Worm (Caenorhabditis elegans) whole organism, young adult: ENCODE measurements around the gene F52G3.7.

Source experiments
- B0035.1 ChIP-seq: sonication (generic microtip); optimal IDR thresholded peaks from 2 replicates; lab custom pipeline; 2016; ENCODE audit warnings: missing genetic modification characterization, mild to moderate bottlenecking, missing compliant biosample characterization, missing genotype, missing genetic modification reagents
- B0261.1 ChIP-seq: sonication (generic microtip); optimal IDR thresholded peaks from 2 replicates; lab custom pipeline; 2016; ENCODE audit warnings: mild to moderate bottlenecking, missing genetic modification characterization, moderate library complexity, missing compliant biosample characterization
- B0336.3 ChIP-seq: fragments of 200-800 bp; sonication (Bioruptor generic); IDR thresholded peaks from 2 replicates; pipeline ENCODE4 v1.3.6; 2022; ENCODE audit warnings: missing genetic modification characterization, missing compliant biosample characterization
- F23B12.7 ChIP-seq: sonication (generic microtip); optimal IDR thresholded peaks from 2 replicates; lab custom pipeline; 2017; ENCODE audit warnings: missing genetic modification characterization, mild to moderate bottlenecking, missing compliant biosample characterization, antibody characterized with exemption, moderate library complexity; ENCODE audit not compliant: insufficient read depth
- F39B2.1 ChIP-seq: fragments of 200-800 bp; sonication (Bioruptor generic); IDR thresholded peaks from 2 replicates; pipeline ENCODE4 v1.3.6; 2022; ENCODE audit warnings: missing genetic modification reagents, missing genetic modification characterization, missing compliant biosample characterization
- F52B5.7 ChIP-seq: sonication (generic microtip); optimal IDR thresholded peaks from 2 replicates; lab custom pipeline; 2016; ENCODE audit warnings: mild to moderate bottlenecking, missing genetic modification characterization, missing compliant biosample characterization
- F57A8.1 ChIP-seq: fragments of 200-800 bp; sonication (Bioruptor generic); optimal IDR thresholded peaks from 2 replicates; lab custom pipeline; 2018; ENCODE audit warnings: mild to moderate bottlenecking, missing genetic modification characterization, moderate library complexity, missing compliant biosample characterization
- F57C9.4 ChIP-seq: sonication (generic microtip); optimal IDR thresholded peaks from 2 replicates; lab custom pipeline; 2017; ENCODE audit warnings: mild to moderate bottlenecking, missing genetic modification characterization, missing compliant biosample characterization
- K12H6.12 ChIP-seq: fragments of 200-800 bp; sonication (Bioruptor generic); optimal IDR thresholded peaks from 2 replicates; lab custom pipeline; 2018; ENCODE audit warnings: mild to moderate bottlenecking, missing genetic modification characterization, missing compliant biosample characterization
- Y95B8A.8 ChIP-seq: fragments of 200-800 bp; sonication (Bioruptor generic); IDR thresholded peaks from 2 replicates; pipeline ENCODE4 v1.3.6; 2022; ENCODE audit warnings: missing genetic modification reagents, missing genetic modification characterization, missing compliant biosample characterization
- akir-1 ChIP-seq: fragments of 200-800 bp; sonication (Bioruptor generic); optimal IDR thresholded peaks from 2 replicates; lab custom pipeline; 2018; ENCODE audit warnings: mild to moderate bottlenecking, missing genetic modification characterization, moderate library complexity, missing compliant biosample characterization
- aptf-2 ChIP-seq: fragments of 200-800 bp; sonication (Bioruptor generic); conservative IDR thresholded peaks from 2 replicates; pipeline ENCODE4 v1.3.6; 2022; ENCODE audit warnings: missing genetic modification reagents, missing genetic modification characterization, missing compliant biosample characterization
- atf-7 ChIP-seq: sonication (generic microtip); optimal IDR thresholded peaks from 2 replicates; lab custom pipeline; 2017; ENCODE audit warnings: mild to moderate bottlenecking, missing genetic modification characterization, missing compliant biosample characterization
- attf-3 ChIP-seq: fragments of 200-800 bp; sonication (Bioruptor generic); conservative IDR thresholded peaks from 2 replicates; pipeline ENCODE4 v1.3.6; 2022; ENCODE audit warnings: missing genetic modification reagents, missing genetic modification characterization, missing compliant biosample characterization
- attf-6 ChIP-seq: fragments of 200-800 bp; sonication (Bioruptor generic); IDR thresholded peaks from 2 replicates; pipeline ENCODE4 v1.3.6; 2022; ENCODE audit warnings: missing genetic modification reagents, missing genetic modification characterization, missing compliant biosample characterization
- cebp-1 ChIP-seq, 2 experiments: fragments of 200-800 bp in 1 of 2; sonication (Bioruptor generic) in 1 of 2; sonication (generic microtip) in 1 of 2; IDR thresholded peaks in 1 of 2; optimal IDR thresholded peaks in 1 of 2; 2 replicates each; pipeline versions ENCODE4 v1.3.6 to Lab custom; 2017 to 2022; ENCODE audit warnings: missing compliant biosample characterization in 2 of 2, missing genetic modification characterization in 2 of 2, mild to moderate bottlenecking in 1 of 2, missing genetic modification reagents in 1 of 2, moderate library complexity in 1 of 2
- cebp-2 ChIP-seq: fragments of 200-800 bp; sonication (Bioruptor generic); IDR thresholded peaks from 2 replicates; pipeline ENCODE4 v1.3.6; 2022; ENCODE audit warnings: missing genetic modification characterization, missing compliant biosample characterization
- ceh-58 ChIP-seq: fragments of 200-800 bp; sonication (Bioruptor generic); IDR thresholded peaks from 2 replicates; pipeline ENCODE4 v1.3.6; 2022; ENCODE audit warnings: missing genetic modification characterization, missing compliant biosample characterization
- ceh-79 ChIP-seq: sonication (generic microtip); optimal IDR thresholded peaks from 2 replicates; lab custom pipeline; 2017; ENCODE audit warnings: mild to moderate bottlenecking, missing genetic modification characterization, missing compliant biosample characterization
- die-1 ChIP-seq: sonication (generic microtip); optimal IDR thresholded peaks from 2 replicates; lab custom pipeline; 2016; ENCODE audit warnings: missing genotype, mild to moderate bottlenecking, missing genetic modification characterization, missing compliant biosample characterization
- dox-1 ChIP-seq: fragments of 200-800 bp; sonication (Bioruptor generic); IDR thresholded peaks from 2 replicates; pipeline ENCODE4 v1.3.6; 2022; ENCODE audit warnings: missing genetic modification reagents, missing genetic modification characterization, missing compliant biosample characterization
- egl-44 ChIP-seq: fragments of 200-800 bp; sonication (Bioruptor generic); IDR thresholded peaks from 2 replicates; pipeline ENCODE4 v1.3.6; 2022; ENCODE audit warnings: missing genetic modification reagents, missing genetic modification characterization, missing compliant biosample characterization
- fkh-3 ChIP-seq: sonication (generic microtip); optimal IDR thresholded peaks from 2 replicates; lab custom pipeline; 2016; ENCODE audit warnings: mild to moderate bottlenecking, missing genetic modification characterization, missing compliant biosample characterization
- gei-17 ChIP-seq: fragments of 200-800 bp; sonication (Bioruptor generic); optimal IDR thresholded peaks from 2 replicates; lab custom pipeline; 2018; ENCODE audit warnings: mild to moderate bottlenecking, missing genetic modification characterization, missing compliant biosample characterization
- him-1 ChIP-seq: sonication (generic microtip); optimal IDR thresholded peaks from 2 replicates; lab custom pipeline; 2016; ENCODE audit warnings: missing genotype, missing genetic modification reagents, missing genetic modification characterization, missing compliant biosample characterization
- hlh-12 ChIP-seq: sonication (generic microtip); optimal IDR thresholded peaks from 2 replicates; lab custom pipeline; 2016; ENCODE audit warnings: missing genetic modification characterization, missing compliant biosample characterization
- lag-1 ChIP-seq: fragments of 200-800 bp; sonication (Bioruptor generic); IDR thresholded peaks from 2 replicates; pipeline ENCODE4 v1.3.6; 2022; ENCODE audit warnings: missing genetic modification reagents, missing genetic modification characterization, missing compliant biosample characterization
- lir-1 ChIP-seq: fragments of 200-800 bp; sonication (Bioruptor generic); conservative IDR thresholded peaks from 2 replicates; pipeline ENCODE4 v1.3.6; 2022; ENCODE audit warnings: missing genetic modification reagents, missing genetic modification characterization, missing compliant biosample characterization
- madf-3 ChIP-seq: fragments of 200-800 bp; sonication (Bioruptor generic); IDR thresholded peaks from 2 replicates; pipeline ENCODE4 v1.3.6; 2022; ENCODE audit warnings: missing genetic modification reagents, missing genetic modification characterization, missing compliant biosample characterization
- mcd-1 ChIP-seq: fragments of 200-800 bp; sonication (Bioruptor generic); IDR thresholded peaks from 2 replicates; pipeline ENCODE4 v1.3.6; 2022; ENCODE audit warnings: missing genetic modification reagents, missing genetic modification characterization, missing compliant biosample characterization
- mxl-1 ChIP-seq: sonication (generic microtip); optimal IDR thresholded peaks from 2 replicates; lab custom pipeline; 2016; ENCODE audit warnings: missing genetic modification characterization, missing compliant biosample characterization
- nfya-2 ChIP-seq: fragments of 200-800 bp; sonication (Bioruptor generic); IDR thresholded peaks from 2 replicates; pipeline ENCODE4 v1.3.6; 2022; ENCODE audit warnings: missing genetic modification reagents, missing genetic modification characterization, missing compliant biosample characterization
- nfyb-1 ChIP-seq: fragments of 200-800 bp; sonication (Bioruptor generic); IDR thresholded peaks from 2 replicates; pipeline ENCODE4 v1.3.6; 2022; ENCODE audit warnings: missing genetic modification reagents, missing genetic modification characterization, missing compliant biosample characterization
- nhr-120 ChIP-seq: fragments of 200-800 bp; sonication (Bioruptor generic); IDR thresholded peaks from 2 replicates; pipeline ENCODE4 v1.3.6; 2022; ENCODE audit warnings: missing genetic modification characterization, missing compliant biosample characterization
- nhr-179 ChIP-seq: sonication (generic microtip); optimal IDR thresholded peaks from 2 replicates; lab custom pipeline; 2016; ENCODE audit warnings: mild to moderate bottlenecking, missing genetic modification characterization, missing compliant biosample characterization
- nhr-80 ChIP-seq: sonication (generic microtip); optimal IDR thresholded peaks from 2 replicates; lab custom pipeline; 2016; ENCODE audit warnings: missing genetic modification characterization, missing compliant biosample characterization
- nhr-90 ChIP-seq: sonication (generic microtip); optimal IDR thresholded peaks from 2 replicates; lab custom pipeline; 2016; ENCODE audit warnings: missing genotype, mild to moderate bottlenecking, missing genetic modification characterization, missing compliant biosample characterization
- pbrm-1 ChIP-seq: fragments of 200-800 bp; sonication (Bioruptor generic); IDR thresholded peaks from 2 replicates; pipeline ENCODE4 v1.3.6; 2022; ENCODE audit warnings: missing genetic modification reagents, missing genetic modification characterization, missing compliant biosample characterization
- rec-8 ChIP-seq, 2 experiments: sonication (generic microtip); optimal IDR thresholded peaks; 2 replicates each; lab custom pipeline; 2016; ENCODE audit warnings: mild to moderate bottlenecking in 2 of 2, missing genetic modification characterization in 2 of 2, missing genetic modification reagents in 2 of 2, missing genotype in 2 of 2, missing biosample characterization in 1 of 2, missing compliant biosample characterization in 1 of 2, moderate library complexity in 1 of 2
- repo-1 ChIP-seq: sonication (generic microtip); optimal IDR thresholded peaks from 2 replicates; lab custom pipeline; 2017; ENCODE audit warnings: mild to moderate bottlenecking, missing genetic modification characterization, missing compliant biosample characterization
- snpc-3.4 ChIP-seq: sonication (generic microtip); optimal IDR thresholded peaks from 2 replicates; lab custom pipeline; 2017; ENCODE audit warnings: missing genetic modification characterization, mild to moderate bottlenecking, missing compliant biosample characterization, antibody characterized with exemption, moderate library complexity, missing genotype, missing genetic modification reagents
- somi-1 ChIP-seq: fragments of 200-800 bp; sonication (Bioruptor generic); optimal IDR thresholded peaks from 2 replicates; lab custom pipeline; 2018; ENCODE audit warnings: mild to moderate bottlenecking, missing genetic modification characterization, missing compliant biosample characterization
- tbp1 ChIP-seq: fragments of 200-800 bp; sonication (Bioruptor generic); optimal IDR thresholded peaks from 2 replicates; lab custom pipeline; 2018; ENCODE audit warnings: mild to moderate bottlenecking, missing genetic modification characterization, missing compliant biosample characterization
- tbx-9 ChIP-seq: sonication (generic microtip); optimal IDR thresholded peaks from 2 replicates; lab custom pipeline; 2016; ENCODE audit warnings: borderline replicate concordance, missing genetic modification characterization, inconsistent platforms, missing compliant biosample characterization
- ztf-18 ChIP-seq: sonication (generic microtip); optimal IDR thresholded peaks from 2 replicates; lab custom pipeline; 2016; ENCODE audit warnings: missing genotype, mild to moderate bottlenecking, missing genetic modification characterization, missing compliant biosample characterization
- ztf-26 ChIP-seq: sonication (generic microtip); optimal IDR thresholded peaks from 2 replicates; lab custom pipeline; 2017; ENCODE audit warnings: missing genetic modification characterization, missing compliant biosample characterization
- ztf-6 ChIP-seq: fragments of 200-800 bp; sonication (Bioruptor generic); IDR thresholded peaks from 2 replicates; pipeline ENCODE4 v1.3.6; 2022; ENCODE audit warnings: missing genetic modification reagents, missing genetic modification characterization, missing compliant biosample characterization

F52G3.7 gene

ce11 chrX:16929560-16930332 is 34.0 kb upstream of the F52G3.7 start (continued):
- TF ChIP-seq dox-1 (GFP tag; lab: Robert Waterston, UW) (peak; percentile 83), snpc-3.4 (tag; lab: Kevin White, UChicago) (no peak), F57A8.1 (GFP tag; lab: Kevin White, UChicago) (no peak), K12H6.12 (tag; lab: Kevin White, UChicago) (peak; percentile 98), B0261.1 (peak; percentile 28), tbp1 (GFP tag; lab: Kevin White, UChicago) (peak; percentile 76), nhr-179 (tag; lab: Kevin White, UChicago) (peak; percentile 66), nhr-120 (GFP tag; lab: Robert Waterston, UW) (no peak), mxl-1 (tag; lab: Kevin White, UChicago) (peak; percentile 49), pbrm-1 (GFP tag; lab: Robert Waterston, UW) (peak; percentile 91), atf-7 (tag; lab: Kevin White, UChicago) (peak; percentile 97), repo-1 (tag; lab: Kevin White, UChicago) (peak; percentile 78), F23B12.7 (no peak), die-1 (tag; lab: Kevin White, UChicago) (peak; percentile 47), B0336.3 (GFP tag; lab: Robert Waterston, UW) (peak; percentile 93), akir-1 (peak; percentile 27), him-1 (no peak), ztf-6 (0 out of 2 replicates have a peak, but pooled peaks have one; percentile 19), F52B5.7 (peak; percentile 72), F57C9.4 (no peak), Y95B8A.8 (GFP tag; lab: Robert Waterston, UW) (peak; percentile 89), nhr-90 (tag; lab: Kevin White, UChicago) (peak; percentile 63), ceh-79 (tag; lab: Kevin White, UChicago) (peak; percentile 92), nhr-80 (tag; lab: Kevin White, UChicago) (peak; percentile 91), somi-1 (GFP tag; lab: Kevin White, UChicago) (peak; percentile 95), ztf-26 (tag; lab: Kevin White, UChicago) (peak; percentile 97), hlh-12 (tag; lab: Kevin White, UChicago) (peak; percentile 3), B0035.1 (tag; lab: Kevin White, UChicago) (peak; percentile 87), lag-1 (GFP tag; lab: Robert Waterston, UW) (0 out of 2 replicates have a peak, but pooled peaks have one; percentile 67), nfya-2 (no peak), F39B2.1 (GFP tag; lab: Robert Waterston, UW) (no peak), nfyb-1 (GFP tag; lab: Robert Waterston, UW) (peak; percentile 96), gei-17 (peak; percentile 91), mcd-1 (peak; percentile 85), attf-3 (GFP tag; lab: Robert Waterston, UW) (0 out of 2 replicates have a peak, but pooled peaks have one; percentile 26), egl-44 (GFP tag; lab: Robert Waterston, UW) (peak; percentile 87; the same call in 1 of the 2 replicates), ceh-58 (GFP tag; lab: Robert Waterston, UW) (no peak), rec-8 (tag; optimal IDR thresholded peaks at IDR 0.05; lab: Kevin White, UChicago) (no peak), tbx-9 (no peak), aptf-2 (GFP tag; lab: Robert Waterston, UW) (no peak), fkh-3 (peak; percentile 82), cebp-1 (GFP tag; IDR thresholded peaks at IDR 0.05; lab: Robert Waterston, UW) (peak; percentile 100), cebp-1 (tag; optimal IDR thresholded peaks at IDR 0.05; lab: Kevin White, UChicago) (peak; percentile 100), cebp-2 (GFP tag; lab: Robert Waterston, UW) (0 out of 2 replicates have a peak, but pooled peaks have one; percentile 3), lir-1 (GFP tag; lab: Robert Waterston, UW) (peak; percentile 79), madf-3 (GFP tag; lab: Robert Waterston, UW) (peak; percentile 97), attf-6 (GFP tag; lab: Robert Waterston, UW) (no peak), ztf-18 (tag; lab: Kevin White, UChicago) (peak; percentile 56)
